Worm (Caenorhabditis elegans) whole organism, young adult: Measurements from ENCODE around the gene C14C11.1.

Source experiments
- F22D6.2 ChIP-seq: sonication (generic microtip); optimal IDR thresholded peaks from 2 replicates; lab custom pipeline; 2016; ENCODE audit warnings: mild to moderate bottlenecking, missing genetic modification characterization, missing compliant biosample characterization
- F33H1.4 ChIP-seq: fragments of 200-800 bp; sonication (Bioruptor generic); IDR thresholded peaks from 2 replicates; pipeline ENCODE4 v1.3.6; 2022; ENCODE audit warnings: missing genetic modification reagents, missing genetic modification characterization, missing compliant biosample characterization
- K11D2.4 ChIP-seq: fragments of 200-800 bp; sonication (Bioruptor generic); IDR thresholded peaks from 2 replicates; pipeline ENCODE4 v1.3.6; 2022; ENCODE audit warnings: missing genetic modification reagents, missing genetic modification characterization, missing compliant biosample characterization
- ceh-100 ChIP-seq: fragments of 200-800 bp; sonication (Bioruptor generic); IDR thresholded peaks from 2 replicates; pipeline ENCODE4 v1.3.6; 2022; ENCODE audit warnings: missing genetic modification reagents, missing genetic modification characterization, missing compliant biosample characterization
- him-1 ChIP-seq: sonication (generic microtip); optimal IDR thresholded peaks from 2 replicates; lab custom pipeline; 2016; ENCODE audit warnings: missing genotype, missing genetic modification reagents, missing genetic modification characterization, missing compliant biosample characterization
- mcd-1 ChIP-seq: fragments of 200-800 bp; sonication (Bioruptor generic); IDR thresholded peaks from 2 replicates; pipeline ENCODE4 v1.3.6; 2022; ENCODE audit warnings: missing genetic modification reagents, missing genetic modification characterization, missing compliant biosample characterization
- mes-4 ChIP-seq: sonication (generic microtip); optimal IDR thresholded peaks from 2 replicates; lab custom pipeline; 2016; ENCODE audit warnings: missing genotype, missing genetic modification characterization, missing compliant biosample characterization
- unc-62 ChIP-seq: fragments of 150-350 bp; optimal IDR thresholded peaks from 2 replicates; lab custom pipeline; 2014; ENCODE audit warnings: missing biosample characterization, missing genetic modification reagents, missing genetic modification characterization

ce11 chrV:5667337-5667736, 3.9 kb downstream of the C14C11.1 start:
- TF ChIP-seq mcd-1 (GFP tag; lab: Robert Waterston, UW) (peak; percentile 28; the same call in 1 of the 2 replicates), K11D2.4 (GFP tag; lab: Robert Waterston, UW) (no peak), ceh-100 (GFP tag; lab: Robert Waterston, UW) (peak; percentile 58), F33H1.4 (GFP tag; lab: Robert Waterston, UW) (peak; percentile 63), unc-62 (GFP tag; lab: Kevin White, UChicago) (no peak), F22D6.2 (no peak), mes-4 (tag; lab: Kevin White, UChicago) (peak; percentile 76), him-1 (peak; percentile 79)
